Worm (Caenorhabditis elegans) whole organism, late embryonic: Measurements from ENCODE around the gene F27B3.6.

Experiments
- ama-1 ChIP-seq: fragments of 150-350 bp; optimal IDR thresholded peaks from 2 replicates; lab custom pipeline; 2014
- eyg-1 ChIP-seq: sonication (generic microtip); optimal IDR thresholded peaks from 2 replicates; lab custom pipeline; 2016; ENCODE audit warnings: missing genotype, missing genetic modification characterization, missing compliant biosample characterization
- pqm-1 ChIP-seq: sonication (generic microtip); optimal IDR thresholded peaks from 2 replicates; lab custom pipeline; 2016; ENCODE audit warnings: missing genetic modification characterization, missing compliant biosample characterization
- unc-42 ChIP-seq: sonication (generic microtip); optimal IDR thresholded peaks from 2 replicates; lab custom pipeline; 2016; ENCODE audit warnings: missing genotype, missing genetic modification characterization, missing compliant biosample characterization
- unc-86 ChIP-seq: sonication (generic microtip); optimal IDR thresholded peaks from 2 replicates; lab custom pipeline; 2016; ENCODE audit warnings: missing genetic modification characterization, missing compliant biosample characterization

DNA sequence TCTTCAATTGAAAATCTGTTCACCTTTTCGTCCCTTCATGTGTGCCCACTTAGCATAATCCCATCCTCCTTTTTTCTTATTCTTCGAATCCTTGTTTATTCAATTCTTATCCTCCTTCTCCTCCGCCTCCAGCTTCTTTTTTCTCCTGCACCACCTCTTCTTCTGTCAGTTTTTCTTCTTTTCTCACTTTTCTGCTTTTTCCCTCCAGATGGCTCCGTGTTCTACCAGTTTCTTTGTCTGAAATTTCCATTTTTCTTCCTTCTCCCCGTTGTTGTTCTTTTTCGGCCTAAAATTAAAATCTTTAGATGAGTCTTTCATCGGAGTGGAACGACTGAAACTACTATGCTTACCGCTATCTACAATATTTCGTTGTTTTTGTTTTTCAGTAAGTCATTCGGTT lies 3.2 kb upstream of the F27B3.6 start, which contains the start of gene acr-21:
- TF ChIP-seq pqm-1 (tag; lab: Kevin White, UChicago) (no peak), unc-86 (tag; lab: Kevin White, UChicago) (no peak), ama-1 (lab: Kevin White, UChicago) (no peak), eyg-1 (tag; lab: Kevin White, UChicago) (no peak), unc-42 (tag; lab: Kevin White, UChicago) (no peak)
